Worm (Caenorhabditis elegans) whole organism, young adult: Measurements from ENCODE around the gene R07A4.4.

Experiments
- B0261.1 ChIP-seq: sonication (generic microtip); optimal IDR thresholded peaks from 2 replicates; lab custom pipeline; 2016; ENCODE audit warnings: mild to moderate bottlenecking, missing genetic modification characterization, moderate library complexity, missing compliant biosample characterization
- B0336.3 ChIP-seq: fragments of 200-800 bp; sonication (Bioruptor generic); IDR thresholded peaks from 2 replicates; pipeline ENCODE4 v1.3.6; 2022; ENCODE audit warnings: missing genetic modification characterization, missing compliant biosample characterization
- C06A6.2 ChIP-seq: fragments of 200-800 bp; sonication (Bioruptor generic); conservative IDR thresholded peaks from 2 replicates; pipeline ENCODE4 v1.3.6; 2022; ENCODE audit warnings: missing genetic modification characterization, missing compliant biosample characterization
- F22D6.2 ChIP-seq: sonication (generic microtip); optimal IDR thresholded peaks from 2 replicates; lab custom pipeline; 2016; ENCODE audit warnings: mild to moderate bottlenecking, missing genetic modification characterization, missing compliant biosample characterization
- F23B12.7 ChIP-seq: sonication (generic microtip); optimal IDR thresholded peaks from 2 replicates; lab custom pipeline; 2017; ENCODE audit warnings: missing genetic modification characterization, mild to moderate bottlenecking, missing compliant biosample characterization, antibody characterized with exemption, moderate library complexity; ENCODE audit not compliant: insufficient read depth
- T07F8.4 ChIP-seq: sonication (generic microtip); optimal IDR thresholded peaks from 2 replicates; lab custom pipeline; 2016; ENCODE audit warnings: mild to moderate bottlenecking, missing genetic modification characterization, moderate library complexity, missing compliant biosample characterization
- T26A5.8 ChIP-seq: sonication (generic microtip); optimal IDR thresholded peaks from 2 replicates; lab custom pipeline; 2016; ENCODE audit warnings: missing genetic modification characterization, missing compliant biosample characterization
- Y56A3A.18 ChIP-seq: fragments of 200-800 bp; sonication (Bioruptor generic); IDR thresholded peaks from 2 replicates; pipeline ENCODE4 v1.3.6; 2022; ENCODE audit warnings: missing genetic modification reagents, missing genetic modification characterization, missing compliant biosample characterization
- Y95B8A.8 ChIP-seq: fragments of 200-800 bp; sonication (Bioruptor generic); IDR thresholded peaks from 2 replicates; pipeline ENCODE4 v1.3.6; 2022; ENCODE audit warnings: missing genetic modification reagents, missing genetic modification characterization, missing compliant biosample characterization
- ZK185.1 ChIP-seq: sonication (generic microtip); optimal IDR thresholded peaks from 2 replicates; lab custom pipeline; 2016; ENCODE audit warnings: mild to moderate bottlenecking, missing genetic modification characterization, missing compliant biosample characterization; ENCODE audit not compliant: poor library complexity, severe bottlenecking
- akir-1 ChIP-seq: fragments of 200-800 bp; sonication (Bioruptor generic); optimal IDR thresholded peaks from 2 replicates; lab custom pipeline; 2018; ENCODE audit warnings: mild to moderate bottlenecking, missing genetic modification characterization, moderate library complexity, missing compliant biosample characterization
- ama-1 ChIP-seq, 3 experiments: fragments of 150-350 bp in 1 of 3; sonication (generic microtip) in 2 of 3; optimal IDR thresholded peaks; 2 replicates each; lab custom pipeline; 2014 to 2018; ENCODE audit warnings: missing biosample characterization in 2 of 3, missing genetic modification characterization in 2 of 3, missing genetic modification reagents in 2 of 3
- aptf-3 ChIP-seq: fragments of 200-800 bp; sonication (Bioruptor generic); IDR thresholded peaks from 2 replicates; pipeline ENCODE4 v1.3.6; 2022; ENCODE audit warnings: missing genetic modification characterization, missing compliant biosample characterization
- atf-7 ChIP-seq: sonication (generic microtip); optimal IDR thresholded peaks from 2 replicates; lab custom pipeline; 2017; ENCODE audit warnings: mild to moderate bottlenecking, missing genetic modification characterization, missing compliant biosample characterization
- athp-1 ChIP-seq: sonication (generic microtip); optimal IDR thresholded peaks from 2 replicates; lab custom pipeline; 2017; ENCODE audit warnings: mild to moderate bottlenecking, missing genetic modification characterization, missing compliant biosample characterization
- attf-3 ChIP-seq: fragments of 200-800 bp; sonication (Bioruptor generic); conservative IDR thresholded peaks from 2 replicates; pipeline ENCODE4 v1.3.6; 2022; ENCODE audit warnings: missing genetic modification reagents, missing genetic modification characterization, missing compliant biosample characterization
- attf-6 ChIP-seq: fragments of 200-800 bp; sonication (Bioruptor generic); IDR thresholded peaks from 2 replicates; pipeline ENCODE4 v1.3.6; 2022; ENCODE audit warnings: missing genetic modification reagents, missing genetic modification characterization, missing compliant biosample characterization
- cebp-1 ChIP-seq, 2 experiments: fragments of 200-800 bp in 1 of 2; sonication (Bioruptor generic) in 1 of 2; sonication (generic microtip) in 1 of 2; IDR thresholded peaks in 1 of 2; optimal IDR thresholded peaks in 1 of 2; 2 replicates each; pipeline versions ENCODE4 v1.3.6 to Lab custom; 2017 to 2022; ENCODE audit warnings: missing compliant biosample characterization in 2 of 2, missing genetic modification characterization in 2 of 2, mild to moderate bottlenecking in 1 of 2, missing genetic modification reagents in 1 of 2, moderate library complexity in 1 of 2
- ceh-27 ChIP-seq: fragments of 200-800 bp; sonication (Bioruptor generic); optimal IDR thresholded peaks from 2 replicates; lab custom pipeline; 2018; ENCODE audit warnings: mild to moderate bottlenecking, missing genetic modification characterization, moderate library complexity, missing compliant biosample characterization
- chd-7 ChIP-seq: sonication (generic microtip); optimal IDR thresholded peaks from 2 replicates; lab custom pipeline; 2016; ENCODE audit warnings: mild to moderate bottlenecking, missing genetic modification characterization, moderate library complexity, missing compliant biosample characterization
- dox-1 ChIP-seq: fragments of 200-800 bp; sonication (Bioruptor generic); IDR thresholded peaks from 2 replicates; pipeline ENCODE4 v1.3.6; 2022; ENCODE audit warnings: missing genetic modification reagents, missing genetic modification characterization, missing compliant biosample characterization
- dpff-1 ChIP-seq: sonication (generic microtip); optimal IDR thresholded peaks from 2 replicates; lab custom pipeline; 2017; ENCODE audit warnings: mild to moderate bottlenecking, missing genetic modification characterization, missing compliant biosample characterization
- egl-18 ChIP-seq: fragments of 200-800 bp; sonication (Bioruptor generic); IDR thresholded peaks from 2 replicates; pipeline ENCODE4 v1.3.6; 2022; ENCODE audit warnings: missing genetic modification reagents, missing genetic modification characterization, missing compliant biosample characterization
- egl-44 ChIP-seq: fragments of 200-800 bp; sonication (Bioruptor generic); IDR thresholded peaks from 2 replicates; pipeline ENCODE4 v1.3.6; 2022; ENCODE audit warnings: missing genetic modification reagents, missing genetic modification characterization, missing compliant biosample characterization
- ekl-4 ChIP-seq: fragments of 200-800 bp; sonication (Bioruptor generic); IDR thresholded peaks from 2 replicates; pipeline ENCODE4 v1.3.6; 2022; ENCODE audit warnings: missing genetic modification reagents, missing genetic modification characterization, missing compliant biosample characterization
- ets-4 ChIP-seq: fragments of 200-800 bp; sonication (Bioruptor generic); optimal IDR thresholded peaks from 2 replicates; lab custom pipeline; 2018; ENCODE audit warnings: mild to moderate bottlenecking, missing genetic modification characterization, missing compliant biosample characterization
- hlh-12 ChIP-seq: sonication (generic microtip); optimal IDR thresholded peaks from 2 replicates; lab custom pipeline; 2016; ENCODE audit warnings: missing genetic modification characterization, missing compliant biosample characterization
- hrde-1 ChIP-seq: sonication (generic microtip); optimal IDR thresholded peaks from 2 replicates; lab custom pipeline; 2016; ENCODE audit warnings: missing genetic modification characterization, mild to moderate bottlenecking, missing compliant biosample characterization, moderate library complexity, missing genotype, missing genetic modification reagents, borderline replicate concordance
- lin-40 ChIP-seq: sonication (generic microtip); optimal IDR thresholded peaks from 2 replicates; lab custom pipeline; 2016; ENCODE audit warnings: missing genetic modification characterization, mild to moderate bottlenecking, missing compliant biosample characterization, missing genotype, missing genetic modification reagents
- madf-8 ChIP-seq: fragments of 200-800 bp; sonication (Bioruptor generic); conservative IDR thresholded peaks from 2 replicates; pipeline ENCODE4 v1.3.6; 2022; ENCODE audit warnings: missing genetic modification reagents, missing genetic modification characterization, missing compliant biosample characterization
- nhr-120 ChIP-seq: fragments of 200-800 bp; sonication (Bioruptor generic); IDR thresholded peaks from 2 replicates; pipeline ENCODE4 v1.3.6; 2022; ENCODE audit warnings: missing genetic modification characterization, missing compliant biosample characterization
- nhr-27 ChIP-seq: fragments of 200-800 bp; sonication (Bioruptor generic); optimal IDR thresholded peaks from 2 replicates; lab custom pipeline; 2018; ENCODE audit warnings: mild to moderate bottlenecking, missing genetic modification characterization, moderate library complexity, missing compliant biosample characterization
- nhr-80 ChIP-seq: sonication (generic microtip); optimal IDR thresholded peaks from 2 replicates; lab custom pipeline; 2016; ENCODE audit warnings: missing genetic modification characterization, missing compliant biosample characterization
- nhr-90 ChIP-seq: sonication (generic microtip); optimal IDR thresholded peaks from 2 replicates; lab custom pipeline; 2016; ENCODE audit warnings: missing genotype, mild to moderate bottlenecking, missing genetic modification characterization, missing compliant biosample characterization
- rcor-1 ChIP-seq: fragments of 200-800 bp; sonication (Bioruptor generic); IDR thresholded peaks from 2 replicates; pipeline ENCODE4 v1.3.6; 2022; ENCODE audit warnings: missing genetic modification reagents, missing genetic modification characterization, missing compliant biosample characterization
- rec-8 ChIP-seq, 2 experiments: sonication (generic microtip); optimal IDR thresholded peaks; 2 replicates each; lab custom pipeline; 2016; ENCODE audit warnings: mild to moderate bottlenecking in 2 of 2, missing genetic modification characterization in 2 of 2, missing genetic modification reagents in 2 of 2, missing genotype in 2 of 2, missing biosample characterization in 1 of 2, missing compliant biosample characterization in 1 of 2, moderate library complexity in 1 of 2
- snpc-1.1 ChIP-seq: sonication (generic microtip); optimal IDR thresholded peaks from 2 replicates; lab custom pipeline; 2017; ENCODE audit warnings: missing genetic modification characterization, mild to moderate bottlenecking, missing compliant biosample characterization, antibody characterized with exemption, moderate library complexity, missing genotype, missing genetic modification reagents; ENCODE audit not compliant: insufficient read depth
- snpc-1.3 ChIP-seq: sonication (generic microtip); optimal IDR thresholded peaks from 2 replicates; lab custom pipeline; 2017; ENCODE audit warnings: missing genetic modification characterization, mild to moderate bottlenecking, missing compliant biosample characterization, antibody characterized with exemption, moderate library complexity, missing genotype, missing genetic modification reagents; ENCODE audit not compliant: insufficient read depth
- snpc-4 ChIP-seq, 5 experiments: fragments of 150-350 bp in 1 of 5; sonication (generic microtip) in 4 of 5; optimal IDR thresholded peaks; 2 replicates each; lab custom pipeline; 2014 to 2018; ENCODE audit warnings: missing genetic modification characterization in 5 of 5, missing biosample characterization in 3 of 5, antibody characterized with exemption in 2 of 5, mild to moderate bottlenecking in 2 of 5, missing compliant biosample characterization in 2 of 5, missing genotype in 2 of 5, moderate library complexity in 2 of 5, missing genetic modification reagents in 1 of 5
- tbp1 ChIP-seq: fragments of 200-800 bp; sonication (Bioruptor generic); optimal IDR thresholded peaks from 2 replicates; lab custom pipeline; 2018; ENCODE audit warnings: mild to moderate bottlenecking, missing genetic modification characterization, missing compliant biosample characterization
- tlf-1 ChIP-seq: fragments of 200-800 bp; sonication (Bioruptor generic); optimal IDR thresholded peaks from 2 replicates; lab custom pipeline; 2018; ENCODE audit warnings: mild to moderate bottlenecking, missing genetic modification characterization, missing compliant biosample characterization
- unc-130 ChIP-seq: sonication (generic microtip); optimal IDR thresholded peaks from 2 replicates; lab custom pipeline; 2016; ENCODE audit warnings: missing genetic modification reagents, missing genetic modification characterization, missing compliant biosample characterization
- zfh-2 ChIP-seq: fragments of 200-800 bp; sonication (Bioruptor generic); conservative IDR thresholded peaks from 2 replicates; pipeline ENCODE4 v1.3.6; 2022; ENCODE audit warnings: missing genetic modification reagents, missing genetic modification characterization, missing compliant biosample characterization
- ztf-22 ChIP-seq: fragments of 200-800 bp; sonication (Bioruptor generic); optimal IDR thresholded peaks from 2 replicates; lab custom pipeline; 2018; ENCODE audit warnings: mild to moderate bottlenecking, missing genetic modification characterization, moderate library complexity, missing compliant biosample characterization
- ztf-25 ChIP-seq: fragments of 200-800 bp; sonication (Bioruptor generic); IDR thresholded peaks from 2 replicates; pipeline ENCODE4 v1.3.6; 2022; ENCODE audit warnings: missing genetic modification reagents, missing genetic modification characterization, missing compliant biosample characterization

R07A4.4 gene

DNA sequence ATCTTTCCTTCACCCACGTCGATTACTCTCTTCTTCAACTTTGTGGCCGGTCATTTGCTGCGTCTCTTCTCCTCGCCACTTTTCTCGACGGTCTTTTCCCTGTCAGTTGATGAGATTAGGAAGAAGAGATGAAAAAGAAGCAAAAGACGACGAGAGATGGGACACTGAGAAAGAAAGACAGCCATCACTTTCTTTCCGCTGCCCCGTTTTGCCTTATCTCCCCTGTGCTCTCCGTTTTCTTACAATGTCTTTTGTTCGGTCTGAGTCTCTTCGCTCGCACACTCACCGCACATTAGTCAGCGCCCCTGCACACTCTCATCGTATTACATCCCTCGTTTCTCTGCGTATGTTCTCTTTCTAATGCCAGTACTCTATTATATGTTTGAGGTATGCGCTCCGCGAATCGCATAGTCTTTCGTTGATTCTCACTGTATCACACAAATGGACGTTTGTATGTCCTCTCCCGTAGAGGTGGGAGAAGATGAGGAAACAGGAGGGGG is 8.7 kb upstream of the R07A4.4 start (continued):
- TF ChIP-seq attf-6 (GFP tag; lab: Robert Waterston, UW) (no peak), nhr-120 (no peak), B0336.3 (peak; percentile 94), B0261.1 (tag; lab: Kevin White, UChicago) (peak; percentile 9), snpc-4 (GFP tag; optimal IDR thresholded peaks at IDR 0.05; lab: Kevin White, UChicago) (no peak), snpc-4 (tag; optimal IDR thresholded peaks at IDR 0.05; lab: Kevin White, UChicago) (peak in 3 of 4 experiments; percentile 50 to 78 (median 64)), C06A6.2 (peak; percentile 74), snpc-1.1 (tag; lab: Kevin White, UChicago) (no peak), egl-18 (GFP tag; lab: Robert Waterston, UW) (no peak), akir-1 (GFP tag; lab: Kevin White, UChicago) (no peak), athp-1 (tag; lab: Kevin White, UChicago) (peak; percentile 54), zfh-2 (peak; percentile 27; the same call in 1 of the 2 replicates), chd-7 (tag; lab: Kevin White, UChicago) (peak; percentile 94), nhr-80 (tag; lab: Kevin White, UChicago) (peak; percentile 92), F22D6.2 (tag; lab: Kevin White, UChicago) (peak; percentile 3), madf-8 (GFP tag; lab: Robert Waterston, UW) (no peak), ZK185.1 (tag; lab: Kevin White, UChicago) (peak; percentile 82), rcor-1 (peak; percentile 66; the same call in 1 of the 2 replicates), cebp-1 (GFP tag; IDR thresholded peaks at IDR 0.05; lab: Robert Waterston, UW) (no peak), cebp-1 (tag; optimal IDR thresholded peaks at IDR 0.05; lab: Kevin White, UChicago) (peak; percentile 89), tbp1 (peak; percentile 62), egl-44 (GFP tag; lab: Robert Waterston, UW) (peak; percentile 91), ceh-27 (GFP tag; lab: Kevin White, UChicago) (peak; percentile 43), hrde-1 (tag; lab: Kevin White, UChicago) (no peak), ets-4 (GFP tag; lab: Kevin White, UChicago) (peak; percentile 44), aptf-3 (GFP tag; lab: Robert Waterston, UW) (no peak), F23B12.7 (no peak), atf-7 (peak; percentile 91), ekl-4 (GFP tag; lab: Robert Waterston, UW) (0 out of 2 replicates have a peak, but pooled peaks have one; percentile 80), tlf-1 (GFP tag; lab: Kevin White, UChicago) (peak; percentile 64), dpff-1 (tag; lab: Kevin White, UChicago) (no peak), attf-3 (GFP tag; lab: Robert Waterston, UW) (0 out of 2 replicates have a peak, but pooled peaks have one; percentile 22), rec-8 (tag; optimal IDR thresholded peaks at IDR 0.05; lab: Kevin White, UChicago) (peak in 1 of 2 experiments; percentile 6), lin-40 (tag; lab: Kevin White, UChicago) (peak; percentile 96), snpc-1.3 (tag; lab: Kevin White, UChicago) (peak; percentile 21), dox-1 (GFP tag; lab: Robert Waterston, UW) (peak; percentile 89; the same call in 1 of the 2 replicates)
- TF ChIP-seq, all 124 proteins: peak for 54

DNA sequence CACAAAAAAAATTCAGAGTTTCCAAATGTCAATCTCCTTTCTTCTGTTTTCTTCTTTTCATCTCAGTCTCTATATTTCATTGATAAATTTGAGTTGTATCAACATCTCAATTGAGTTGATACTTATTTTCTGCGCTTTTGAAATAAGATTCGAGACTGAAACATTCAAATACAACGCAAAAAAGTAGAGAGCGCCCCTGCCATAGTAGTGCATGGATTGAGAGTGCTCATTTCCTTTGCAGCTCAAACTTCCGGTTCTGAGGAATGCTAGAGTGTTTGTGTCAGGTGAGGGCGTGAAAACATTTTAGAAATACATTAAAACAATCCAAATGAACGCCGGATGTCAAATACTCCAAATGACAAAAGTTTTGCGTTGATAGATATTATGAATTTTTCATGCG is 5.9 kb upstream of the R07A4.4 start:
- TF ChIP-seq atf-7, result no peak
- TF ChIP-seq ztf-22 (GFP tag; lab: Kevin White, UChicago), result no peak
- TF ChIP-seq ekl-4 (GFP tag; lab: Robert Waterston, UW), result no peak
- no peak for TF ChIP-seq F23B12.7
- TF ChIP-seq unc-130 (GFP tag; lab: Kevin White, UChicago), result no peak
- no peak for TF ChIP-seq ama-1 (optimal IDR thresholded peaks at IDR 0.05; lab: Kevin White, UChicago)
- TF ChIP-seq ama-1 (GFP tag; optimal IDR thresholded peaks at IDR 0.05; lab: Kevin White, UChicago), result no peak
- no peak for TF ChIP-seq Y56A3A.18 (GFP tag; lab: Robert Waterston, UW)
- no peak for TF ChIP-seq T26A5.8 (tag; lab: Kevin White, UChicago)
- TF ChIP-seq hlh-12 (tag; lab: Kevin White, UChicago), result no peak
- no peak for TF ChIP-seq nhr-27
- TF ChIP-seq T07F8.4 (tag; lab: Kevin White, UChicago), result no peak
- TF ChIP-seq nhr-90 (tag; lab: Kevin White, UChicago), result no peak
- TF ChIP-seq F22D6.2 (tag; lab: Kevin White, UChicago), result no peak
- no peak for TF ChIP-seq Y95B8A.8 (GFP tag; lab: Robert Waterston, UW)
- TF ChIP-seq ztf-25 (GFP tag; lab: Robert Waterston, UW), result no peak
